Fruit fly (Drosophila melanogaster) whole organism, adult: ENCODE measurements around the gene CG12640.

Source experiments
- CG12768 ChIP-seq: fragments of 200-800 bp; sonication (Bioruptor generic); optimal IDR thresholded peaks from 2 replicates; lab custom pipeline; 2017; ENCODE audit warnings: missing biosample characterization, missing genetic modification characterization, mild to moderate bottlenecking, moderate library complexity, missing genetic modification reagents
- CG14711 ChIP-seq: fragments of 200-800 bp; sonication (Bioruptor generic); optimal IDR thresholded peaks from 2 replicates; lab custom pipeline; 2018; ENCODE audit warnings: missing biosample characterization, mild to moderate bottlenecking, missing genetic modification characterization, moderate library complexity
- CG1620 ChIP-seq: fragments of 200-800 bp; sonication (Bioruptor generic); optimal IDR thresholded peaks from 2 replicates; lab custom pipeline; 2016; ENCODE audit warnings: missing biosample characterization, missing genetic modification characterization
- CG5204 ChIP-seq: fragments of 200-800 bp; sonication (Bioruptor generic); optimal IDR thresholded peaks from 2 replicates; lab custom pipeline; 2016; ENCODE audit warnings: missing biosample characterization, missing genetic modification characterization
- CG7101 ChIP-seq: fragments of 200-800 bp; sonication (Bioruptor generic); optimal IDR thresholded peaks from 2 replicates; lab custom pipeline; 2018; ENCODE audit warnings: missing biosample characterization, mild to moderate bottlenecking, missing genetic modification characterization, moderate library complexity
- Crg-1 ChIP-seq: fragments of 200-800 bp; sonication (Bioruptor generic); optimal IDR thresholded peaks from 2 replicates; lab custom pipeline; 2016; ENCODE audit warnings: missing biosample characterization, missing genetic modification characterization
- Hr96 ChIP-seq: fragments of 200-800 bp; sonication (Bioruptor generic); optimal IDR thresholded peaks from 2 replicates; lab custom pipeline; 2016; ENCODE audit warnings: missing biosample characterization, missing genetic modification characterization
- Mnt ChIP-seq: fragments of 200-800 bp; sonication (Bioruptor generic); optimal IDR thresholded peaks from 2 replicates; lab custom pipeline; 2016; ENCODE audit warnings: missing biosample characterization, mild to moderate bottlenecking, missing genetic modification characterization
- bab1 ChIP-seq: fragments of 200-800 bp; sonication (Bioruptor generic); optimal IDR thresholded peaks from 3 replicates; lab custom pipeline; 2019; ENCODE audit warnings: missing biosample characterization, mild to moderate bottlenecking, missing genetic modification characterization, moderate library complexity
- cic ChIP-seq: fragments of 200-800 bp; sonication (Bioruptor generic); optimal IDR thresholded peaks from 2 replicates; lab custom pipeline; 2017; ENCODE audit warnings: missing biosample characterization, mild to moderate bottlenecking, missing genetic modification characterization, moderate library complexity
- cnc ChIP-seq, 2 experiments: fragments of >200 bp; optimal IDR thresholded peaks; 2 replicates each; lab custom pipeline; 2017
- kay ChIP-seq: fragments of 200-800 bp; sonication (Bioruptor generic); peaks from one replicate; lab custom pipeline; 2016; ENCODE audit warnings: missing biosample characterization, missing genetic modification characterization, borderline replicate concordance
- ovo ChIP-seq: fragments of 200-800 bp; sonication (Bioruptor generic); optimal IDR thresholded peaks from 2 replicates; lab custom pipeline; 2016; ENCODE audit warnings: missing biosample characterization, missing genetic modification characterization
- pad ChIP-seq: fragments of 200-800 bp; sonication (Bioruptor generic); optimal IDR thresholded peaks from 3 replicates; lab custom pipeline; 2017; ENCODE audit warnings: missing biosample characterization, missing genetic modification characterization, mild to moderate bottlenecking, moderate library complexity, missing genetic modification reagents
- tj ChIP-seq: fragments of 200-800 bp; sonication (Bioruptor generic); optimal IDR thresholded peaks from 3 replicates; lab custom pipeline; 2017; ENCODE audit warnings: missing biosample characterization, mild to moderate bottlenecking, missing genetic modification characterization, moderate library complexity
- toe ChIP-seq: fragments of 200-800 bp; sonication (Bioruptor generic); optimal IDR thresholded peaks from 2 replicates; lab custom pipeline; 2016; ENCODE audit warnings: missing biosample characterization, missing genetic modification characterization

Gene CG12640

dm6 chrX:10386810-10387340 lies 45.7 kb downstream of the CG12640 start:
- no peak for TF ChIP-seq pad (GFP tag; lab: Kevin White, UChicago)
- TF ChIP-seq toe (GFP tag; lab: Kevin White, UChicago): no peak
- peak; percentile 7 for TF ChIP-seq kay (GFP tag; lab: Kevin White, UChicago)
- no peak for TF ChIP-seq bab1
- no peak for TF ChIP-seq cic (GFP tag; lab: Kevin White, UChicago)
- no peak for TF ChIP-seq Crg-1 (GFP tag; lab: Kevin White, UChicago)

- TF ChIP-seq kay (GFP tag; lab: Kevin White, UChicago): peak; percentile 70
- no peak for TF ChIP-seq Mnt (GFP tag; lab: Kevin White, UChicago)
Observed at dm6 chrX:10386183-10386582, 46.4 kb downstream of the CG12640 start.

dm6 chrX:10385757-10386156 lies 46.9 kb downstream of the CG12640 start, which contains the start of the genes Psf3 and flw:
Psf3 (minus strand) TSS chrX:10385861.
flw (plus strand) TSS chrX:10385960.
- TF ChIP-seq cic (GFP tag; lab: Kevin White, UChicago) (peak; percentile 10), CG14711 (tag; lab: Kevin White, UChicago) (peak; percentile 8), CG7101 (tag; lab: Kevin White, UChicago) (peak; percentile 37), CG12768 (GFP tag; lab: Kevin White, UChicago) (peak; percentile 31), tj (GFP tag; lab: Kevin White, UChicago) (no peak), toe (GFP tag; lab: Kevin White, UChicago) (peak; percentile 31), Mnt (GFP tag; lab: Kevin White, UChicago) (no peak), cnc (optimal IDR thresholded peaks at IDR 0.05; lab: Kevin White, UChicago) (no peak), Crg-1 (GFP tag; lab: Kevin White, UChicago) (peak; percentile 39), CG1620 (GFP tag; lab: Kevin White, UChicago) (peak; percentile 74), bab1 (peak; percentile 26), ovo (peak; percentile 51), pad (GFP tag; lab: Kevin White, UChicago) (peak; percentile 45), kay (GFP tag; lab: Kevin White, UChicago) (no peak)

dm6 chrX:10384947-10385346 lies 47.7 kb downstream of the CG12640 start:
- TF ChIP-seq Hr96 (GFP tag; lab: Kevin White, UChicago): no peak
- no peak for TF ChIP-seq CG5204 (GFP tag; lab: Kevin White, UChicago)
